Fruit fly (Drosophila melanogaster) whole organism, embryonic: Measurements from ENCODE around the gene Charon.

ENCODE experiments used
- Abd-B ChIP-seq: fragments of 200-800 bp; sonication (Bioruptor generic); optimal IDR thresholded peaks from 2 replicates; lab custom pipeline; 2018; ENCODE audit warnings: missing biosample characterization, mild to moderate bottlenecking, missing genetic modification characterization, moderate library complexity
- CG13424 ChIP-seq: fragments of 200-800 bp; sonication (Bioruptor generic); optimal IDR thresholded peaks from 2 replicates; lab custom pipeline; 2019; ENCODE audit warnings: missing biosample characterization, mild to moderate bottlenecking, missing genetic modification characterization, moderate library complexity
- CG15479 ChIP-seq: fragments of 200-800 bp; sonication (Bioruptor generic); optimal IDR thresholded peaks from 3 replicates; lab custom pipeline; 2019; ENCODE audit warnings: missing biosample characterization, mild to moderate bottlenecking, missing genetic modification characterization, moderate library complexity
- CG1602 ChIP-seq: fragments of 200-800 bp; sonication (Bioruptor generic); optimal IDR thresholded peaks from 3 replicates; lab custom pipeline; 2016; ENCODE audit warnings: missing biosample characterization, missing genetic modification characterization
- CG16813 ChIP-seq: fragments of 200-800 bp; sonication (Bioruptor generic); IDR thresholded peaks from 3 replicates; pipeline ENCODE4 v1.3.6; 2022; ENCODE audit warnings: missing biosample characterization, missing genetic modification characterization; ENCODE audit not compliant: partially characterized antibody
- CG16863 ChIP-seq: fragments of 200-800 bp; sonication (Bioruptor generic); optimal IDR thresholded peaks from 3 replicates; lab custom pipeline; 2016; ENCODE audit warnings: missing biosample characterization, missing genetic modification characterization
- CG18262 ChIP-seq: fragments of 200-800 bp; optimal IDR thresholded peaks from 3 replicates; lab custom pipeline; 2019; ENCODE audit warnings: missing biosample characterization, mild to moderate bottlenecking, missing genetic modification characterization, moderate library complexity
- CG2199 ChIP-seq: fragments of 200-800 bp; sonication (Bioruptor generic); IDR thresholded peaks from 3 replicates; pipeline ENCODE4 v1.3.6; 2022; ENCODE audit warnings: missing biosample characterization, missing genetic modification characterization
- CG2712 ChIP-seq: fragments of 200-800 bp; optimal IDR thresholded peaks from 3 replicates; lab custom pipeline; 2019; ENCODE audit warnings: missing biosample characterization, mild to moderate bottlenecking, missing genetic modification characterization, moderate library complexity
- CG30403 ChIP-seq: fragments of 200-800 bp; sonication (Bioruptor generic); optimal IDR thresholded peaks from 3 replicates; lab custom pipeline; 2016; ENCODE audit warnings: missing biosample characterization, missing genetic modification characterization
- CG34422 ChIP-seq: fragments of 200-800 bp; sonication (Bioruptor generic); IDR thresholded peaks from 3 replicates; pipeline ENCODE4 v1.3.6; 2022; ENCODE audit warnings: missing biosample characterization, missing genetic modification characterization
- CG4360 ChIP-seq: fragments of 200-800 bp; sonication (Bioruptor generic); IDR thresholded peaks from 2 replicates; pipeline ENCODE4 v1.3.6; 2022; ENCODE audit warnings: missing biosample characterization, missing genetic modification characterization
- CG6689 ChIP-seq: fragments of 200-800 bp; sonication (Bioruptor generic); IDR thresholded peaks from 2 replicates; pipeline ENCODE4 v1.3.6; 2022; ENCODE audit warnings: missing biosample characterization, missing genetic modification characterization
- CoRest ChIP-seq: fragments of 200-800 bp; sonication (Bioruptor generic); optimal IDR thresholded peaks from 3 replicates; lab custom pipeline; 2018; ENCODE audit warnings: missing biosample characterization, mild to moderate bottlenecking, missing genetic modification characterization, moderate library complexity
- Dip3 ChIP-seq: fragments of 200-800 bp; sonication (Bioruptor generic); optimal IDR thresholded peaks from 3 replicates; lab custom pipeline; 2016; ENCODE audit warnings: missing biosample characterization, missing genetic modification characterization
- Dp ChIP-seq: fragments of 200-800 bp; sonication (Bioruptor generic); optimal IDR thresholded peaks from 2 replicates; lab custom pipeline; 2018; ENCODE audit warnings: missing biosample characterization, mild to moderate bottlenecking, missing genetic modification characterization, moderate library complexity
- E2f1 ChIP-seq: fragments of 200-800 bp; sonication (Bioruptor generic); IDR thresholded peaks from 2 replicates; pipeline ENCODE4 v1.3.6; 2022; ENCODE audit warnings: missing biosample characterization, missing genetic modification characterization
- ERR ChIP-seq: fragments of 200-800 bp; sonication (Bioruptor generic); optimal IDR thresholded peaks from 2 replicates; lab custom pipeline; 2016; ENCODE audit warnings: missing biosample characterization, missing genetic modification characterization
- Fer3 ChIP-seq: fragments of 200-800 bp; sonication (Bioruptor generic); optimal IDR thresholded peaks from 2 replicates; lab custom pipeline; 2018; ENCODE audit warnings: missing biosample characterization, mild to moderate bottlenecking, missing genetic modification characterization, moderate library complexity
- HLH3B ChIP-seq: fragments of 200-800 bp; sonication (Bioruptor generic); IDR thresholded peaks from 2 replicates; pipeline ENCODE4 v1.3.6; 2022; ENCODE audit warnings: missing biosample characterization, missing genetic modification characterization
- Meics ChIP-seq: fragments of 200-800 bp; sonication (Bioruptor generic); optimal IDR thresholded peaks from 2 replicates; lab custom pipeline; 2017; ENCODE audit warnings: missing biosample characterization, mild to moderate bottlenecking, missing genetic modification characterization
- Xbp1 ChIP-seq: fragments of 200-800 bp; sonication (Bioruptor generic); optimal IDR thresholded peaks from 3 replicates; lab custom pipeline; 2016; ENCODE audit warnings: missing biosample characterization, mild to moderate bottlenecking, missing genetic modification characterization
- ac ChIP-seq: fragments of 200-800 bp; sonication (Bioruptor generic); optimal IDR thresholded peaks from 3 replicates; lab custom pipeline; 2017; ENCODE audit warnings: missing biosample characterization, mild to moderate bottlenecking, missing genetic modification characterization
- ara ChIP-seq: fragments of 200-800 bp; sonication (Bioruptor generic); IDR thresholded peaks from 2 replicates; pipeline ENCODE4 v1.3.6; 2022; ENCODE audit warnings: missing biosample characterization, missing genetic modification characterization
- bab2 ChIP-seq: fragments of 200-800 bp; sonication (Bioruptor generic); optimal IDR thresholded peaks from 2 replicates; lab custom pipeline; 2016; ENCODE audit warnings: missing biosample characterization, missing genetic modification characterization
- bbx ChIP-seq: fragments of 200-800 bp; sonication (Bioruptor generic); IDR thresholded peaks from 2 replicates; pipeline ENCODE4 v1.3.6; 2022; ENCODE audit warnings: missing biosample characterization, missing genetic modification characterization; ENCODE audit not compliant: partially characterized antibody
- chif ChIP-seq, 2 experiments: fragments of 200-800 bp; sonication (Bioruptor generic); optimal IDR thresholded peaks; 3 replicates each; lab custom pipeline; 2016; ENCODE audit warnings: missing biosample characterization in 2 of 2, missing genetic modification characterization in 2 of 2
- crc ChIP-seq: fragments of 200-800 bp; sonication (Bioruptor generic); optimal IDR thresholded peaks from 2 replicates; lab custom pipeline; 2016; ENCODE audit warnings: missing biosample characterization, missing genetic modification characterization
- dimm ChIP-seq: fragments of 200-800 bp; sonication (Bioruptor generic); IDR thresholded peaks from 2 replicates; pipeline ENCODE4 v1.3.6; 2022; ENCODE audit warnings: missing biosample characterization, missing genetic modification characterization
- en ChIP-seq: fragments of 200-800 bp; sonication (Bioruptor generic); optimal IDR thresholded peaks from 2 replicates; lab custom pipeline; 2016; ENCODE audit warnings: missing biosample characterization, missing genetic modification characterization
- esg ChIP-seq: fragments of 200-800 bp; sonication (Bioruptor generic); conservative IDR thresholded peaks from 2 replicates; pipeline ENCODE4 v1.3.6; 2022; ENCODE audit warnings: missing biosample characterization, missing genetic modification characterization
- ewg ChIP-seq: fragments of 200-800 bp; sonication (Bioruptor generic); optimal IDR thresholded peaks from 3 replicates; lab custom pipeline; 2017; ENCODE audit warnings: mild to moderate bottlenecking, missing biosample characterization, missing genetic modification reagents, missing genetic modification characterization
- fu2 ChIP-seq: fragments of 200-800 bp; sonication (Bioruptor generic); optimal IDR thresholded peaks from 2 replicates; lab custom pipeline; 2016; ENCODE audit warnings: missing biosample characterization, missing genetic modification characterization
- jumu ChIP-seq: fragments of 200-800 bp; sonication (Bioruptor generic); optimal IDR thresholded peaks from 3 replicates; lab custom pipeline; 2016; ENCODE audit warnings: missing biosample characterization, missing genetic modification characterization
- knrl ChIP-seq: fragments of 200-800 bp; sonication (Bioruptor generic); IDR thresholded peaks from 3 replicates; pipeline ENCODE4 v1.3.6; 2022; ENCODE audit warnings: missing biosample characterization, missing genetic modification characterization; ENCODE audit not compliant: partially characterized antibody
- luna ChIP-seq: fragments of 200-800 bp; sonication (Bioruptor generic); optimal IDR thresholded peaks from 2 replicates; lab custom pipeline; 2016; ENCODE audit warnings: missing biosample characterization, missing genetic modification characterization
- mam ChIP-seq: fragments of 200-800 bp; sonication (Bioruptor generic); optimal IDR thresholded peaks from 3 replicates; lab custom pipeline; 2016; ENCODE audit warnings: missing biosample characterization, missing genetic modification characterization
- onecut ChIP-seq: fragments of 200-800 bp; sonication (Bioruptor generic); IDR thresholded peaks from 2 replicates; pipeline ENCODE4 v1.3.6; 2022; ENCODE audit warnings: missing biosample characterization, missing genetic modification characterization
- phol ChIP-seq: fragments of 200-800 bp; sonication (Bioruptor generic); optimal IDR thresholded peaks from 3 replicates; lab custom pipeline; 2018; ENCODE audit warnings: missing biosample characterization, mild to moderate bottlenecking, missing genetic modification characterization, moderate library complexity
- psq ChIP-seq: fragments of 200-800 bp; sonication (Bioruptor generic); optimal IDR thresholded peaks from 2 replicates; lab custom pipeline; 2017; ENCODE audit warnings: missing biosample characterization, missing genetic modification characterization
- pzg ChIP-seq: fragments of 200-800 bp; sonication (Bioruptor generic); optimal IDR thresholded peaks from 3 replicates; lab custom pipeline; 2018; ENCODE audit warnings: missing biosample characterization, mild to moderate bottlenecking, missing genetic modification characterization, moderate library complexity
- rib ChIP-seq: fragments of 200-800 bp; sonication (Bioruptor generic); IDR thresholded peaks from 2 replicates; pipeline ENCODE4 v1.3.6; 2022; ENCODE audit warnings: missing biosample characterization, missing genetic modification characterization
- sisA ChIP-seq: fragments of 200-800 bp; sonication (Bioruptor generic); IDR thresholded peaks from 2 replicates; pipeline ENCODE4 v1.3.6; 2022; ENCODE audit warnings: missing biosample characterization, missing genetic modification characterization
- ssp ChIP-seq: fragments of 200-800 bp; sonication (Bioruptor generic); IDR thresholded peaks from 2 replicates; pipeline ENCODE4 v1.3.6; 2022; ENCODE audit warnings: missing biosample characterization, missing genetic modification characterization
- ttk ChIP-seq: fragments of 200-800 bp; sonication (Bioruptor generic); IDR thresholded peaks from 2 replicates; pipeline ENCODE4 v2.1.2; 2022; ENCODE audit warnings: missing biosample characterization, missing genetic modification characterization
- unpg ChIP-seq: fragments of 200-800 bp; sonication (Bioruptor generic); optimal IDR thresholded peaks from 3 replicates; lab custom pipeline; 2018; ENCODE audit warnings: missing biosample characterization, mild to moderate bottlenecking, missing genetic modification characterization, moderate library complexity
- vvl ChIP-seq: fragments of 200-800 bp; sonication (Bioruptor generic); IDR thresholded peaks from 2 replicates; pipeline ENCODE4 v1.3.6; 2022; ENCODE audit warnings: missing biosample characterization, missing genetic modification characterization
- zfh1 ChIP-seq: fragments of 200-800 bp; sonication (Bioruptor generic); IDR thresholded peaks from 3 replicates; pipeline ENCODE4 v1.3.6; 2022; ENCODE audit warnings: missing biosample characterization, missing genetic modification characterization
- zfh2 ChIP-seq: fragments of 200-800 bp; sonication (Bioruptor generic); optimal IDR thresholded peaks from 2 replicates; lab custom pipeline; 2016; ENCODE audit warnings: missing biosample characterization, missing genetic modification characterization

Charon gene

dm6 chr2L:1157679-1158518 is 14.7 kb downstream of the Charon start, which contains the start of gene capt (continued):
- no peak for TF ChIP-seq psq
- peak; percentile 29 for TF ChIP-seq jumu (GFP tag; lab: Kevin White, UChicago)
- peak; percentile 31 for TF ChIP-seq esg (GFP tag; lab: Robert Waterston, UW)
- TF ChIP-seq ttk = no peak
- peak; percentile 30 for TF ChIP-seq ac
- peak; percentile 38 for TF ChIP-seq CG15479 (GFP tag; lab: Kevin White, UChicago)
- peak in 1 of 2 experiments; percentile 38 for TF ChIP-seq chif (GFP tag; optimal IDR thresholded peaks at IDR 0.05; lab: Kevin White, UChicago)
- TF ChIP-seq vvl = peak; percentile 27; the same call in 1 of the 2 replicates
- TF ChIP-seq ewg = peak; percentile 5
- TF ChIP-seq sisA (GFP tag; lab: Robert Waterston, UW) = peak; percentile 21; the same call in 1 of the 2 replicates
- 0 out of 3 replicates have a peak, but pooled peaks have one; percentile 30 for TF ChIP-seq zfh1 (GFP tag; lab: Robert Waterston, UW)
- TF ChIP-seq CG16863 (GFP tag; lab: Kevin White, UChicago) = peak; percentile 12
- no peak for TF ChIP-seq knrl (GFP tag; lab: Robert Waterston, UW)
- TF ChIP-seq CG18262 = peak; percentile 39
- TF ChIP-seq CG2199 (GFP tag; lab: Robert Waterston, UW) = no peak
- TF ChIP-seq bbx (GFP tag; lab: Robert Waterston, UW) = peak; percentile 25; the same call in 1 of the 2 replicates
- peak; percentile 40 for TF ChIP-seq bab2
- TF ChIP-seq crc (GFP tag; lab: Kevin White, UChicago) = no peak
- no peak for TF ChIP-seq luna (GFP tag; lab: Kevin White, UChicago)
- TF ChIP-seq en (GFP tag; lab: Kevin White, UChicago) = no peak
- TF ChIP-seq ssp (GFP tag; lab: Robert Waterston, UW) = peak; percentile 41
- TF ChIP-seq Abd-B (GFP tag; lab: Kevin White, UChicago) = peak; percentile 46
- no peak for TF ChIP-seq ERR (GFP tag; lab: Kevin White, UChicago)
- no peak for TF ChIP-seq E2f1
- peak; percentile 22 for TF ChIP-seq CG1602 (GFP tag; lab: Kevin White, UChicago)
- TF ChIP-seq Dp = no peak
- TF ChIP-seq CoRest (tag; lab: Kevin White, UChicago) = peak; percentile 56
- TF ChIP-seq Fer3 (tag; lab: Kevin White, UChicago) = peak; percentile 22
- peak; percentile 10 for TF ChIP-seq fu2
- TF ChIP-seq unpg (GFP tag; lab: Kevin White, UChicago) = peak; percentile 2
- peak; percentile 68 for TF ChIP-seq CG6689 (GFP tag; lab: Robert Waterston, UW)
- peak; percentile 26 for TF ChIP-seq Meics (GFP tag; lab: Kevin White, UChicago)
- peak; percentile 88 for TF ChIP-seq CG4360 (GFP tag; lab: Robert Waterston, UW)
- peak; percentile 39 for TF ChIP-seq pzg (GFP tag; lab: Kevin White, UChicago)
- TF ChIP-seq Xbp1 (GFP tag; lab: Kevin White, UChicago) = peak; percentile 44
- peak; percentile 23 for TF ChIP-seq phol
- no peak for TF ChIP-seq onecut (GFP tag; lab: Robert Waterston, UW)
- peak; percentile 55 for TF ChIP-seq CG30403 (GFP tag; lab: Kevin White, UChicago)
- no peak for TF ChIP-seq CG16813 (GFP tag; lab: Robert Waterston, UW)
- TF ChIP-seq dimm (GFP tag; lab: Robert Waterston, UW) = no peak
- peak; percentile 42 for TF ChIP-seq zfh2
- no peak for TF ChIP-seq ara
- TF ChIP-seq HLH3B (GFP tag; lab: Robert Waterston, UW) = peak; percentile 23; the same call in 1 of the 2 replicates
- peak; percentile 88 for TF ChIP-seq rib (GFP tag; lab: Robert Waterston, UW)
- peak; percentile 45 for TF ChIP-seq CG13424 (tag; lab: Kevin White, UChicago)
- TF ChIP-seq Dip3 (GFP tag; lab: Kevin White, UChicago) = peak; percentile 16
- TF ChIP-seq CG2712 (tag; lab: Kevin White, UChicago) = peak; percentile 24
- peak; percentile 95 for TF ChIP-seq CG34422 (GFP tag; lab: Robert Waterston, UW)
- peak; percentile 49 for TF ChIP-seq mam (GFP tag; lab: Kevin White, UChicago)
